Worm (Caenorhabditis elegans): ENCODE results near the gene Y48E1B.8.

Y48E1B.8 gene

ce11 chrII:13632238-13632637 lies 46.7 kb downstream of the Y48E1B.8 start, which contains the start of gene tag-10:
tag-10 (plus strand) TSS chrII:13632584.
- TF ChIP-seq cnd-1 (tag; optimal IDR thresholded peaks at IDR 0.05) (no peak), elt-1 (tag; optimal IDR thresholded peaks at IDR 0.05; ENCODE audit: borderline replicate concordance, insufficient read depth) (peak; percentile 77)

- no peak for TF ChIP-seq ces-1 (GFP tag; optimal IDR thresholded peaks at IDR 0.05)
- TF ChIP-seq ceh-43 (GFP tag; optimal IDR thresholded peaks at IDR 0.05): no peak
- no peak for TF ChIP-seq nhr-2 (tag; optimal IDR thresholded peaks at IDR 0.05)
- no peak for TF ChIP-seq flh-1 (GFP tag; optimal IDR thresholded peaks at IDR 0.05)
- no peak for TF ChIP-seq unc-62 (GFP tag; optimal IDR thresholded peaks at IDR 0.05)
- TF ChIP-seq pha-4 (tag; optimal IDR thresholded peaks at IDR 0.05): no peak
- TF ChIP-seq bed-3 (GFP tag; optimal IDR thresholded peaks at IDR 0.05): no peak
- no peak for TF ChIP-seq ceh-83 (GFP tag; optimal IDR thresholded peaks at IDR 0.05)
- no peak for TF ChIP-seq elt-1 (tag; optimal IDR thresholded peaks at IDR 0.05; ENCODE audit: borderline replicate concordance, insufficient read depth)
- no peak for TF ChIP-seq lsy-2 (tag; optimal IDR thresholded peaks at IDR 0.05)
- TF ChIP-seq ham-2 (GFP tag; optimal IDR thresholded peaks at IDR 0.05): no peak
- TF ChIP-seq lin-13 (tag; optimal IDR thresholded peaks at IDR 0.05): no peak
- no peak for TF ChIP-seq sem-2 (GFP tag; optimal IDR thresholded peaks at IDR 0.05)
- no peak for TF ChIP-seq nhr-12 (tag; optimal IDR thresholded peaks at IDR 0.05)
- no peak for TF ChIP-seq nhr-76 (tag; optimal IDR thresholded peaks at IDR 0.05)
- TF ChIP-seq mep-1 (tag; optimal IDR thresholded peaks at IDR 0.05): no peak
Measured at ce11 chrII:13636596-13636995, 51.1 kb downstream of the Y48E1B.8 start.

ce11 chrII:13637464-13637863 lies 52.0 kb downstream of the Y48E1B.8 start:
- TF ChIP-seq elt-3 (tag; optimal IDR thresholded peaks at IDR 0.05) (no peak), mls-2 (tag; optimal IDR thresholded peaks at IDR 0.05) (no peak), sem-2 (GFP tag; optimal IDR thresholded peaks at IDR 0.05) (no peak), lin-13 (tag; optimal IDR thresholded peaks at IDR 0.05) (no peak), nhr-2 (tag; optimal IDR thresholded peaks at IDR 0.05) (no peak), pha-4 (tag; optimal IDR thresholded peaks at IDR 0.05) (no peak)

- TF ChIP-seq M03D4.4 (tag; optimal IDR thresholded peaks at IDR 0.05) (no peak), cnd-1 (tag; optimal IDR thresholded peaks at IDR 0.05) (no peak), lsy-2 (tag; optimal IDR thresholded peaks at IDR 0.05) (no peak), elt-3 (tag; optimal IDR thresholded peaks at IDR 0.05) (no peak), mep-1 (tag; optimal IDR thresholded peaks at IDR 0.05) (no peak)
Measured at ce11 chrII:13637941-13638489, 52.5 kb downstream of the Y48E1B.8 start, which contains the start of gene phdh-1. phdh-1 (minus strand) TSS chrII:13638480.

ce11 chrII:13638576-13638975 lies 53.1 kb downstream of the Y48E1B.8 start:
- no peak for TF ChIP-seq ceh-43 (GFP tag; optimal IDR thresholded peaks at IDR 0.05)
- TF ChIP-seq ces-1 (GFP tag; optimal IDR thresholded peaks at IDR 0.05): no peak
- TF ChIP-seq cnd-1 (tag; optimal IDR thresholded peaks at IDR 0.05): no peak
- TF ChIP-seq unc-62 (GFP tag; optimal IDR thresholded peaks at IDR 0.05): no peak
- peak; percentile 45 for TF ChIP-seq ceh-39 (tag; optimal IDR thresholded peaks at IDR 0.05)
- TF ChIP-seq mls-2 (tag; optimal IDR thresholded peaks at IDR 0.05): no peak
- TF ChIP-seq ceh-83 (GFP tag; optimal IDR thresholded peaks at IDR 0.05): no peak
- peak; percentile 96 for TF ChIP-seq elt-1 (tag; optimal IDR thresholded peaks at IDR 0.05; ENCODE audit: borderline replicate concordance, insufficient read depth)
- TF ChIP-seq M03D4.4 (tag; optimal IDR thresholded peaks at IDR 0.05): no peak
- TF ChIP-seq tbx-8 (GFP tag; optimal IDR thresholded peaks at IDR 0.05): no peak

Measured in whole organism, mixed stage, embryonic.